Fruit fly (Drosophila melanogaster): ENCODE measurements around the gene sphinx2.

sphinx2 gene

dm6 chr3L:7433325-7433827 lies 7.2 kb downstream of the sphinx2 start (continued):
- peak; percentile 40 for TF ChIP-seq CG11504 (tag; optimal IDR thresholded peaks at IDR 0.05)
- TF ChIP-seq az2 (GFP tag; optimal IDR thresholded peaks at IDR 0.05): no peak
- TF ChIP-seq sd (tag; optimal IDR thresholded peaks at IDR 0.05): peak; percentile 28
- TF ChIP-seq YL-1 (GFP tag; optimal IDR thresholded peaks at IDR 0.05): no peak
- no peak for TF ChIP-seq CG2889 (GFP tag; IDR thresholded peaks at IDR 0.05)
- TF ChIP-seq CG12391 (tag; optimal IDR thresholded peaks at IDR 0.05): peak; percentile 45
- TF ChIP-seq ewg (GFP tag; optimal IDR thresholded peaks at IDR 0.05): no peak
- no peak for TF ChIP-seq Side (GFP tag; optimal IDR thresholded peaks at IDR 0.05)
- TF ChIP-seq CG1024 (GFP tag; IDR thresholded peaks at IDR 0.05): 0 out of 2 replicates have a peak, but pooled peaks have one; percentile 3
- TF ChIP-seq HLH54F (GFP tag; optimal IDR thresholded peaks at IDR 0.05): no peak
- TF ChIP-seq MESR4 (GFP tag; optimal IDR thresholded peaks at IDR 0.05): no peak
- peak; percentile 85; the same call in 2 of the 4 replicates for TF ChIP-seq chinmo (GFP tag; IDR thresholded peaks at IDR 0.05; ENCODE audit: partially characterized antibody)
- TF ChIP-seq CG12236 (GFP tag; optimal IDR thresholded peaks at IDR 0.05): no peak
- TF ChIP-seq bsh (GFP tag; optimal IDR thresholded peaks at IDR 0.05): peak; percentile 29 to 51
- no peak for TF ChIP-seq CG6683 (GFP tag; optimal IDR thresholded peaks at IDR 0.05)
- no peak for TF ChIP-seq CG7987 (GFP tag; optimal IDR thresholded peaks at IDR 0.05)
- no peak for TF ChIP-seq CG12104 (GFP tag; optimal IDR thresholded peaks at IDR 0.05)
- no peak for TF ChIP-seq CrebB (tag; optimal IDR thresholded peaks at IDR 0.05)
- TF ChIP-seq tna (GFP tag; IDR thresholded peaks at IDR 0.05; ENCODE audit: partially characterized antibody): no peak
- peak; percentile 28 for TF ChIP-seq Asciz (GFP tag; optimal IDR thresholded peaks at IDR 0.05)
- no peak for TF ChIP-seq Stat92E (GFP tag; optimal IDR thresholded peaks at IDR 0.05)
- no peak for TF ChIP-seq CG11560 (tag; IDR thresholded peaks at IDR 0.05)
- peak; percentile 19 for TF ChIP-seq abd-A (tag; optimal IDR thresholded peaks at IDR 0.05)
- peak; percentile 27 for TF ChIP-seq CG7839 (tag; optimal IDR thresholded peaks at IDR 0.05)
- no peak for TF ChIP-seq H15 (GFP tag; IDR thresholded peaks at IDR 0.05)
- TF ChIP-seq CG31224 (GFP tag; IDR thresholded peaks at IDR 0.05): 0 out of 2 replicates have a peak, but pooled peaks have one; percentile 15
- no peak for TF ChIP-seq pfk (GFP tag; optimal IDR thresholded peaks at IDR 0.05)
- TF ChIP-seq da (GFP tag; optimal IDR thresholded peaks at IDR 0.05): no peak
- TF ChIP-seq sens (GFP tag): no peak

- TF ChIP-seq Ets65A (GFP tag) (peak; percentile 53), Hey (tag; optimal IDR thresholded peaks at IDR 0.05) (no peak), gsb-n (tag; optimal IDR thresholded peaks at IDR 0.05) (no peak), sens (GFP tag) (peak; percentile 56), Sin3A (optimal IDR thresholded peaks at IDR 0.05) (no peak), CG4854 (GFP tag; optimal IDR thresholded peaks at IDR 0.05) (no peak), CG2199 (GFP tag; IDR thresholded peaks at IDR 0.05) (peak; percentile 62; the same call in 2 of the 3 replicates), slp2 (GFP tag; optimal IDR thresholded peaks at IDR 0.05) (no peak), Sox100B (GFP tag; optimal IDR thresholded peaks at IDR 0.05) (peak; percentile 13), CG15269 (tag; optimal IDR thresholded peaks at IDR 0.05) (no peak), Med (GFP tag) (peak; percentile 30)
These were observed 7.7 kb downstream of the sphinx2 start for dm6 chr3L:7432811-7433324.
